Fruit fly (Drosophila melanogaster): ENCODE measurements around the gene CG7988.

CG7988 gene

dm6 chr3R:18220211-18220749 lies at the start of gene CG7988, which contains the start of gene CG7183 (continued):
- TF ChIP-seq CG11723 (GFP tag; optimal IDR thresholded peaks at IDR 0.05) (peak; percentile 92), ash1 (GFP tag; optimal IDR thresholded peaks at IDR 0.05) (no peak), Neu2 (GFP tag; optimal IDR thresholded peaks at IDR 0.05; ENCODE audit: borderline replicate concordance) (peak; percentile 66), CG13424 (tag; optimal IDR thresholded peaks at IDR 0.05) (peak; percentile 99), Scr (GFP tag; IDR thresholded peaks at IDR 0.05; ENCODE audit: partially characterized antibody) (peak; percentile 23; the same call in 1 of the 2 replicates), nmo (GFP tag; optimal IDR thresholded peaks at IDR 0.05) (peak; percentile 99), CG17328 (GFP tag; IDR thresholded peaks at IDR 0.05) (peak; percentile 99), zen2 (GFP tag; IDR thresholded peaks at IDR 0.05; ENCODE audit: partially characterized antibody) (no peak), CG1233 (GFP tag; optimal IDR thresholded peaks at IDR 0.05) (peak; percentile 96), nau (GFP tag; optimal IDR thresholded peaks at IDR 0.05) (no peak), CG9876 (GFP tag; optimal IDR thresholded peaks at IDR 0.05) (peak; percentile 89), CG5953 (GFP tag; IDR thresholded peaks at IDR 0.05) (peak; percentile 93), tgo (GFP tag; IDR thresholded peaks at IDR 0.05) (peak; percentile 99), otp (GFP tag; IDR thresholded peaks at IDR 0.05) (peak; percentile 97), HLH54F (GFP tag; optimal IDR thresholded peaks at IDR 0.05) (peak; percentile 94), vfl (GFP tag; optimal IDR thresholded peaks at IDR 0.05) (peak; percentile 91), Ets65A (GFP tag) (peak; percentile 97), odd (GFP tag; optimal IDR thresholded peaks at IDR 0.05) (no peak), Sry-β (GFP tag; optimal IDR thresholded peaks at IDR 0.05) (peak; percentile 65), CG8388 (GFP tag; optimal IDR thresholded peaks at IDR 0.05) (peak; percentile 98), Aef1 (GFP tag; IDR thresholded peaks at IDR 0.05) (peak; percentile 97), prd (optimal IDR thresholded peaks at IDR 0.05) (no peak), prd (GFP tag; IDR thresholded peaks at IDR 0.05) (peak; percentile 99), Chrac-16 (GFP tag; optimal IDR thresholded peaks at IDR 0.05) (peak; percentile 98), luna (GFP tag; optimal IDR thresholded peaks at IDR 0.05) (peak; percentile 87), onecut (GFP tag; IDR thresholded peaks at IDR 0.05) (peak; percentile 92), CG17802 (tag; optimal IDR thresholded peaks at IDR 0.05) (peak; percentile 86), seq (GFP tag; IDR thresholded peaks at IDR 0.05) (peak; percentile 96), nerfin-1 (tag; optimal IDR thresholded peaks at IDR 0.05) (peak; percentile 97), ac (GFP tag; optimal IDR thresholded peaks at IDR 0.05) (peak; percentile 79), caup (GFP tag; optimal IDR thresholded peaks at IDR 0.05; ENCODE audit: severe bottlenecking) (peak; percentile 93), NC2α (GFP tag; optimal IDR thresholded peaks at IDR 0.05) (peak; percentile 80), Nf-YC (tag; optimal IDR thresholded peaks at IDR 0.05) (peak; percentile 88), MESR4 (GFP tag; optimal IDR thresholded peaks at IDR 0.05) (peak; percentile 56), CG12155 (GFP tag; optimal IDR thresholded peaks at IDR 0.05) (peak; percentile 97), HLHmδ (GFP tag; optimal IDR thresholded peaks at IDR 0.05) (no peak), CG9215 (GFP tag; IDR thresholded peaks at IDR 0.05) (peak; percentile 97), Rx (GFP tag; IDR thresholded peaks at IDR 0.05) (peak; percentile 93), Sin3A (optimal IDR thresholded peaks at IDR 0.05) (peak; percentile 14), CG6854 (GFP tag; optimal IDR thresholded peaks at IDR 0.05) (peak; percentile 79), ERR (GFP tag; optimal IDR thresholded peaks at IDR 0.05) (peak; percentile 85), so (GFP tag; IDR thresholded peaks at IDR 0.05) (peak; percentile 97), NFAT (GFP tag; IDR thresholded peaks at IDR 0.05) (peak; percentile 96), HmgZ (tag; optimal IDR thresholded peaks at IDR 0.05) (peak; percentile 97), Hr78 (GFP tag; optimal IDR thresholded peaks at IDR 0.05) (peak in 1 of 2 experiments; percentile 92), CG15514 (GFP tag; optimal IDR thresholded peaks at IDR 0.05) (peak; percentile 85), Dll (GFP tag; IDR thresholded peaks at IDR 0.05; ENCODE audit: partially characterized antibody) (peak; percentile 48; the same call in 1 of the 4 replicates), grn (GFP tag; optimal IDR thresholded peaks at IDR 0.05) (no peak), crp (GFP tag; optimal IDR thresholded peaks at IDR 0.05) (peak; percentile 98), CG34376 (GFP tag; optimal IDR thresholded peaks at IDR 0.05) (peak; percentile 88)

All from whole organism, embryonic.